Fruit fly (Drosophila melanogaster): ENCODE data around the gene CG17292.

Gene CG17292

dm6 chr2L:8350560-8351171, 19.6 kb upstream of the CG17292 start (continued):
- TF ChIP-seq CG9932 (GFP tag; IDR thresholded peaks at IDR 0.05) (no peak), emc (GFP tag; optimal IDR thresholded peaks at IDR 0.05) (no peak), CG10543 (GFP tag; optimal IDR thresholded peaks at IDR 0.05) (peak; percentile 51), en (GFP tag; optimal IDR thresholded peaks at IDR 0.05) (no peak), row (GFP tag; IDR thresholded peaks at IDR 0.05) (no peak), CG32532 (GFP tag; IDR thresholded peaks at IDR 0.05) (no peak), NFAT (GFP tag; IDR thresholded peaks at IDR 0.05) (no peak), CG11085 (GFP tag; IDR thresholded peaks at IDR 0.05) (no peak), pfk (GFP tag; optimal IDR thresholded peaks at IDR 0.05) (no peak), CG4404 (GFP tag; IDR thresholded peaks at IDR 0.05) (no peak), CG6272 (GFP tag; IDR thresholded peaks at IDR 0.05) (no peak), onecut (GFP tag; IDR thresholded peaks at IDR 0.05) (no peak), ERR (GFP tag; optimal IDR thresholded peaks at IDR 0.05) (no peak), Hr78 (GFP tag; optimal IDR thresholded peaks at IDR 0.05) (no peak), CG6765 (GFP tag; optimal IDR thresholded peaks at IDR 0.05) (peak; percentile 26), CG15479 (GFP tag; optimal IDR thresholded peaks at IDR 0.05) (no peak), Awh (GFP tag; IDR thresholded peaks at IDR 0.05) (no peak; the same call in 1 of the 2 replicates), CG33557 (GFP tag; optimal IDR thresholded peaks at IDR 0.05) (no peak), CG13123 (GFP tag; optimal IDR thresholded peaks at IDR 0.05) (no peak), Usf (GFP tag; optimal IDR thresholded peaks at IDR 0.05) (no peak), pum (GFP tag; optimal IDR thresholded peaks at IDR 0.05) (no peak), psq (GFP tag; optimal IDR thresholded peaks at IDR 0.05) (no peak), h (optimal IDR thresholded peaks at IDR 0.05) (no peak), HmgZ (tag; optimal IDR thresholded peaks at IDR 0.05) (peak; percentile 65), CG5953 (GFP tag; IDR thresholded peaks at IDR 0.05) (no peak), Trl (optimal IDR thresholded peaks at IDR 0.05) (no peak), Trl (GFP tag; optimal IDR thresholded peaks at IDR 0.05) (peak; percentile 8), abd-A (tag; optimal IDR thresholded peaks at IDR 0.05) (no peak), NfI (GFP tag; optimal IDR thresholded peaks at IDR 0.05) (peak; percentile 2), Dip2 (GFP tag; IDR thresholded peaks at IDR 0.05) (no peak), zfh2 (GFP tag; optimal IDR thresholded peaks at IDR 0.05) (no peak), CG15073 (GFP tag; optimal IDR thresholded peaks at IDR 0.05) (no peak), lola (GFP tag; optimal IDR thresholded peaks at IDR 0.05) (no peak), Gsc (GFP tag; IDR thresholded peaks at IDR 0.05) (no peak), Med (GFP tag) (peak; percentile 86), CG13624 (GFP tag; optimal IDR thresholded peaks at IDR 0.05) (no peak), CG4328 (GFP tag; optimal IDR thresholded peaks at IDR 0.05) (no peak), Opbp (GFP tag; IDR thresholded peaks at IDR 0.05; ENCODE audit: partially characterized antibody) (no peak), CG14050 (GFP tag; IDR thresholded peaks at IDR 0.05) (no peak; the same call in 2 of the 3 replicates), ab (GFP tag; optimal IDR thresholded peaks at IDR 0.05) (no peak), CG31441 (GFP tag; IDR thresholded peaks at IDR 0.05) (no peak), CG14860 (GFP tag; IDR thresholded peaks at IDR 0.05; ENCODE audit: partially characterized antibody) (no peak), Xrp1 (GFP tag; IDR thresholded peaks at IDR 0.05) (no peak), Atf3 (GFP tag; optimal IDR thresholded peaks at IDR 0.05) (no peak), CG15601 (tag; optimal IDR thresholded peaks at IDR 0.05) (no peak)
